Worm (Caenorhabditis elegans): ENCODE data around the gene K01B6.3.

Gene K01B6.3

DNA sequence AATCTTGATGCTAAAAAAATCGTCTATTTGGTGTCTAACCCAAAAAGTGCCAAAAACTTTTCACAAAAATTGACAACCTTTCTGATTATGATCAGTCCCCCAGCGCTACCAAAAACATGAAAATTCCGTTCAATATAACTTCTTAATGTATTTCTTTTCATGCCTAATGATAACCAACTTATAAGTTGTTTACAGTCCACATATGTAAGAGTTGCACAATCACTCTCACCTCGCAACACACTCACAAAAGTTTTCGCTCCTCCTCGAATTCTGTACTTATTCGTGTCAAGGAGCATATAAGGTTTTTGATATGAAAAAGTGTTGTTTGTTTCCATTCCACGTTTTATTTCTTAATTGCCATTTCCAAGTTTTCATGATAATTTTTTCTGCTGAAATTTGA, 11.5 kb upstream of the K01B6.3 start:
- TF ChIP-seq nhr-12 (tag; optimal IDR thresholded peaks at IDR 0.05) (no peak), fos-1 (tag; optimal IDR thresholded peaks at IDR 0.05) (peak; percentile 28), aly-2 (tag; optimal IDR thresholded peaks at IDR 0.05) (no peak)

DNA sequence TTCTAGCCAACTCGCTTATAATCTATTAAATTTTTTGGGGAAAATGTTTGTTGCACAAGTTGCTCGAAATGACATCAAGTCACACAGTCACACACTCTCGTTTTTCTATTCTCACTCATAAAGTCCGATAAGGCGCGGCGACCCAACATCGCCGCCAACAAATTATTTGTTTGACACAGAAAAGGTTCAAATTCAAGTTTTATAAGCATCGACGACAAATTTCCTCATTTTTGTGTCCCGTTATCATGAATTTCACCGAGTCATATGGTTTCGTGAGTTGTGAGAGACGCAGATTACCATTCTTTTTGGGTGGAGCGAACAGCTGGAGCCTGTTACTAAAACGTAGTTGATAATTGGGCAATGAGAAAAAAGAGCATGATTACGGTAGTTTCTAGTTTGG, 10.2 kb upstream of the K01B6.3 start:
- peak; percentile 66 for TF ChIP-seq crh-2 (tag; optimal IDR thresholded peaks at IDR 0.05)
- no peak for TF ChIP-seq R02D3.7 (tag; optimal IDR thresholded peaks at IDR 0.05)
- TF ChIP-seq fos-1 (tag; optimal IDR thresholded peaks at IDR 0.05), result peak; percentile 87
- TF ChIP-seq gmeb-1 (tag; optimal IDR thresholded peaks at IDR 0.05), result peak; percentile 42
- TF ChIP-seq sma-9 (GFP tag; optimal IDR thresholded peaks at IDR 0.05), result peak; percentile 64
- no peak for TF ChIP-seq sma-9 (tag; optimal IDR thresholded peaks at IDR 0.05)

DNA sequence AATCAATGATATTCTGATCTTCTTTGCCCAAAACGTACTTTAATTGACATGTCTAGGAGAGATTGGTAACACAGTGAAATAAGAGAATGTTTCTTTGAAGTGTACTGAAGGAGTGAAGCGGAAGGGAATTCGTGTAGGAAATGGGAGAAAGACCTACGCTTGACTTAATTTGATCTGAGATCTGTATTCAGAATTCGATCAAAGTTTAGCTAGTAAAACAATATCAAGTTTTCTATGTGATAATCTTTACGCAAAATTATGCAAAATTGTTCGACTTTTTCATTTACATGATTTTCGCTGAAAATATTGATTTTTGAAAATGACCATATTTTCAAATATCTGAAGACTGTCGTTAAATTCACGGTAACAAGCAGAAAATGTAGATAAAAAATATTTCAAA, 2.7 kb upstream of the K01B6.3 start, which contains the start of gene K01B6.4:
K01B6.4 (minus strand) TSS at position 101 of the 400 bp plus-strand sequence.
- TF ChIP-seq C34F6.9 (tag; optimal IDR thresholded peaks at IDR 0.05) (no peak), elt-1 (tag; optimal IDR thresholded peaks at IDR 0.05) (no peak), ama-1 (optimal IDR thresholded peaks at IDR 0.05) (no peak), lin-13 (GFP tag; optimal IDR thresholded peaks at IDR 0.05) (no peak), lin-39 (tag; optimal IDR thresholded peaks at IDR 0.05) (no peak), unc-62 (GFP tag; optimal IDR thresholded peaks at IDR 0.05) (no peak), sma-9 (GFP tag; optimal IDR thresholded peaks at IDR 0.05) (no peak), sma-9 (tag; optimal IDR thresholded peaks at IDR 0.05) (no peak), lsy-2 (tag; optimal IDR thresholded peaks at IDR 0.05) (no peak), blmp-1 (tag; optimal IDR thresholded peaks at IDR 0.05; ENCODE audit: insufficient read depth) (no peak), nhr-25 (tag; optimal IDR thresholded peaks at IDR 0.05) (no peak), fos-1 (tag; optimal IDR thresholded peaks at IDR 0.05) (no peak), ztf-11 (tag; optimal IDR thresholded peaks at IDR 0.05) (no peak), nhr-12 (tag; optimal IDR thresholded peaks at IDR 0.05) (no peak), crh-2 (tag; optimal IDR thresholded peaks at IDR 0.05) (no peak), unc-39 (tag; optimal IDR thresholded peaks at IDR 0.05) (no peak), peb-1 (tag; optimal IDR thresholded peaks at IDR 0.05) (no peak), ceh-16 (tag; optimal IDR thresholded peaks at IDR 0.05) (no peak), mbf-1 (tag; optimal IDR thresholded peaks at IDR 0.05) (no peak), aly-2 (tag; optimal IDR thresholded peaks at IDR 0.05) (no peak), nhr-237 (tag; optimal IDR thresholded peaks at IDR 0.05) (no peak)

DNA sequence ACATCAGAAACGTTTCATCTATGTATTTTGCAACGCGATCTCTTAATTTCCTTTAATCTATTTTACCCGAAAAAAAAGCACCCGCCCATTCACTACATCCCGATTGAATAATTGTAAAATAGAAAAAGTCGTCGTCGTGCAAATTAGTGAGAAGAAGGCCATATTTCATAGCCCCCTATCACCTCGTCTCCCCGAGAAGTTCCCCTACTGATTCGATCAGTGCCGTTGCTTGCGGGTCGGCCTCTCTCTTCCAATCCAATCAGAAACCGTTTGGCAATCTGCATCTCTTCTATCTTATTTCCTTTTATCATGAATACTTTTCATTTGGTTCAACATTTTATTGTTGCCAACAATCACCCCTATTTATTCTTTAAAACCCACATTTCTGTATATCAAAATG, 903 bp upstream of the K01B6.3 start:
- TF ChIP-seq snpc-4 (tag; optimal IDR thresholded peaks at IDR 0.05) (no peak), C34F6.9 (tag; optimal IDR thresholded peaks at IDR 0.05) (no peak), lsy-2 (tag; optimal IDR thresholded peaks at IDR 0.05) (no peak), blmp-1 (tag; optimal IDR thresholded peaks at IDR 0.05; ENCODE audit: insufficient read depth) (no peak), nhr-25 (tag; optimal IDR thresholded peaks at IDR 0.05) (no peak), unc-62 (GFP tag; optimal IDR thresholded peaks at IDR 0.05) (no peak)

DNA sequence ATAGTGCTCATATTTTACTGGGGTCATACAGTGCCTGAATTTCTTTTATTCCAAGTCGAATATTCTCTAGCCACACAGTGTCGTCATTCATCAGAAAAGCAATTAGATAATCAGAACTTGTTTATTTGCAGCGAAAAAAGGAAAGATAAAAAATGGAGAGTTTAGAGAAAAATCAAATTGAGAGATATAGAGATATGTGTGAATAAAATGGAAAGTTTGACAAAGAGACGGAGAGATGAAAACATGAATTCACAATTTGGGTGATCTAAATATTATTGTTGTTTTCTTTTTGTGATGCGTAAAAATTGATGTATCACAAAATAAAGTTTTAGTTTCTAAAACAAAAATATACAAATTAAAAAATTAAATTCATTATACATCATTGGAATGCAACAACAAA, 651 bp downstream of the K01B6.3 start:
- TF ChIP-seq snpc-4 (tag; optimal IDR thresholded peaks at IDR 0.05) (no peak), nhr-237 (tag; optimal IDR thresholded peaks at IDR 0.05) (no peak), ZK546.5 (tag; optimal IDR thresholded peaks at IDR 0.05) (no peak), ztf-4 (tag; optimal IDR thresholded peaks at IDR 0.05) (no peak), sma-3 (GFP tag; optimal IDR thresholded peaks at IDR 0.05) (no peak), blmp-1 (tag; optimal IDR thresholded peaks at IDR 0.05; ENCODE audit: insufficient read depth) (peak; percentile 85), mbf-1 (tag; optimal IDR thresholded peaks at IDR 0.05) (no peak), lin-13 (GFP tag; optimal IDR thresholded peaks at IDR 0.05) (no peak), sem-4 (tag; optimal IDR thresholded peaks at IDR 0.05) (no peak), nhr-25 (tag; optimal IDR thresholded peaks at IDR 0.05) (peak; percentile 32)

DNA sequence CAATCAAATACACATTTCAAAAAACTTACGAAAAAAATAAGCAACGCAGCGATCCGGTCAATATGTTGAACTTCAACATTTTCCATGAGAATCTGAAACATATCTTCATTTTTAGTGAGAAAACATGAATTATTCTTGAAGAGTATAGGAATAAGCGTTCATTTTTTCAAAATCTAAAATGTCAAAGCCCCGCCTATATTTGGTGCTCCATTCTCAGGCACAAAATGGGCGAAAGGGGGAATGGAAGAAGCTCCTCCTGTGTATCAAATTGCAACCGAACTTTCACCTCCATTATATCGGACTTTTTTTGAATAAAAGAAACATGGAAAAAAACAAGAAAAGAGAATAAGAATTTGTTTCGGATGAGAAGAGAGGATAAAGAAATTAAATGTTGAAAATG, 6.6 kb downstream of the K01B6.3 start, which contains the start of gene srx-45:
srx-45 (minus strand) TSS at position 101 of the 400 bp plus-strand sequence.
- no peak for TF ChIP-seq egl-27 (tag; optimal IDR thresholded peaks at IDR 0.05)
- no peak for TF ChIP-seq sma-3 (GFP tag; optimal IDR thresholded peaks at IDR 0.05)
- no peak for TF ChIP-seq mdl-1 (tag; optimal IDR thresholded peaks at IDR 0.05)
- TF ChIP-seq nhr-11 (tag; optimal IDR thresholded peaks at IDR 0.05), result no peak
- TF ChIP-seq nhr-6 (tag; optimal IDR thresholded peaks at IDR 0.05), result no peak
- TF ChIP-seq snpc-4 (tag; optimal IDR thresholded peaks at IDR 0.05), result no peak
- TF ChIP-seq C34F6.9 (tag; optimal IDR thresholded peaks at IDR 0.05), result no peak
- no peak for TF ChIP-seq unc-62 (GFP tag; optimal IDR thresholded peaks at IDR 0.05)
- no peak for TF ChIP-seq unc-55 (GFP tag; optimal IDR thresholded peaks at IDR 0.05)
- TF ChIP-seq ztf-1 (GFP tag; conservative IDR thresholded peaks at IDR 0.05), result no peak
- no peak for TF ChIP-seq dmd-4 (tag; optimal IDR thresholded peaks at IDR 0.05)
